Worm (Caenorhabditis elegans) whole organism, late embryonic: ENCODE data around the gene C45G9.14.

Experiments used
- K09A11.1 ChIP-seq: sonication (generic microtip); optimal IDR thresholded peaks from 2 replicates; lab custom pipeline; 2017; ENCODE audit warnings: antibody characterized with exemption, mild to moderate bottlenecking, missing genetic modification characterization, missing compliant biosample characterization; ENCODE audit not compliant: insufficient read depth
- ceh-14 ChIP-seq: sonication (generic microtip); optimal IDR thresholded peaks from 2 replicates; lab custom pipeline; 2016; ENCODE audit warnings: missing genotype, missing genetic modification characterization, missing compliant biosample characterization
- ceh-2 ChIP-seq: sonication (generic microtip); optimal IDR thresholded peaks from 2 replicates; lab custom pipeline; 2016; ENCODE audit warnings: missing genotype, missing genetic modification characterization, missing compliant biosample characterization
- dve-1 ChIP-seq: sonication (generic microtip); optimal IDR thresholded peaks from 2 replicates; lab custom pipeline; 2017; ENCODE audit warnings: antibody characterized with exemption, mild to moderate bottlenecking, missing genetic modification characterization, missing compliant biosample characterization
- elt-2 ChIP-seq: sonication (generic microtip); optimal IDR thresholded peaks from 2 replicates; lab custom pipeline; 2016; ENCODE audit warnings: missing genetic modification reagents, missing genetic modification characterization, missing compliant biosample characterization
- hlh-30 ChIP-seq: sonication (generic microtip); optimal IDR thresholded peaks from 2 replicates; lab custom pipeline; 2017; ENCODE audit warnings: antibody characterized with exemption, missing genetic modification characterization, missing compliant biosample characterization; ENCODE audit not compliant: insufficient read depth
- lin-11 ChIP-seq: fragments of 200-800 bp; sonication (Bioruptor generic); optimal IDR thresholded peaks from 2 replicates; lab custom pipeline; 2018; ENCODE audit warnings: mild to moderate bottlenecking, missing genetic modification characterization, missing compliant biosample characterization
- nfya-1 ChIP-seq: sonication (generic microtip); optimal IDR thresholded peaks from 2 replicates; lab custom pipeline; 2017; ENCODE audit warnings: missing genetic modification characterization, mild to moderate bottlenecking, missing compliant biosample characterization, antibody characterized with exemption, moderate library complexity
- pag-3 ChIP-seq: sonication (generic microtip); optimal IDR thresholded peaks from 2 replicates; lab custom pipeline; 2016; ENCODE audit warnings: missing compliant biosample characterization, missing genetic modification characterization, borderline replicate concordance
- pqm-1 ChIP-seq: sonication (generic microtip); optimal IDR thresholded peaks from 2 replicates; lab custom pipeline; 2016; ENCODE audit warnings: missing genetic modification characterization, missing compliant biosample characterization
- unc-3 ChIP-seq, 2 experiments: fragments of 200-800 bp in 1 of 2; sonication (Bioruptor generic) in 1 of 2; sonication (generic microtip) in 1 of 2; conservative IDR thresholded peaks in 1 of 2; optimal IDR thresholded peaks in 1 of 2; 2 replicates each; pipeline versions ENCODE4 v1.3.6 to Lab custom; 2016 to 2022; ENCODE audit warnings: missing compliant biosample characterization in 2 of 2, missing genetic modification characterization in 2 of 2, missing genetic modification reagents in 1 of 2
- ztf-16 ChIP-seq: sonication (generic microtip); optimal IDR thresholded peaks from 2 replicates; lab custom pipeline; 2017; ENCODE audit warnings: missing genetic modification characterization, missing compliant biosample characterization

ce11 chrIII:5025136-5025629 is 19.6 kb upstream of the C45G9.14 start:
- TF ChIP-seq ceh-2 (no peak), dve-1 (tag; lab: Kevin White, UChicago) (no peak), unc-3 (GFP tag; conservative IDR thresholded peaks at IDR 0.05; lab: Robert Waterston, UW) (no peak), unc-3 (tag; optimal IDR thresholded peaks at IDR 0.05; lab: Kevin White, UChicago) (no peak), lin-11 (tag; lab: Kevin White, UChicago) (no peak), K09A11.1 (tag; lab: Kevin White, UChicago) (no peak), elt-2 (tag; lab: Kevin White, UChicago) (no peak), hlh-30 (no peak), pag-3 (tag; lab: Kevin White, UChicago) (no peak), ceh-14 (tag; lab: Kevin White, UChicago) (no peak), pqm-1 (tag; lab: Kevin White, UChicago) (no peak), nfya-1 (tag; lab: Kevin White, UChicago) (no peak), ztf-16 (no peak)
